Worm (Caenorhabditis elegans) whole organism, young adult: ENCODE data around the gene far-4.

Source experiments
- B0019.2 ChIP-seq: fragments of 200-800 bp; sonication (Bioruptor generic); conservative IDR thresholded peaks from 2 replicates; pipeline ENCODE4 v1.3.6; 2022; ENCODE audit warnings: missing genetic modification reagents, missing genetic modification characterization, missing compliant biosample characterization
- B0035.1 ChIP-seq: sonication (generic microtip); optimal IDR thresholded peaks from 2 replicates; lab custom pipeline; 2016; ENCODE audit warnings: missing genetic modification characterization, mild to moderate bottlenecking, missing compliant biosample characterization, missing genotype, missing genetic modification reagents
- B0261.1 ChIP-seq: sonication (generic microtip); optimal IDR thresholded peaks from 2 replicates; lab custom pipeline; 2016; ENCODE audit warnings: mild to moderate bottlenecking, missing genetic modification characterization, moderate library complexity, missing compliant biosample characterization
- F10E7.11 ChIP-seq: sonication (generic microtip); optimal IDR thresholded peaks from 2 replicates; lab custom pipeline; 2017; ENCODE audit warnings: mild to moderate bottlenecking, missing genetic modification characterization, moderate library complexity, missing compliant biosample characterization
- F23B12.7 ChIP-seq: sonication (generic microtip); optimal IDR thresholded peaks from 2 replicates; lab custom pipeline; 2017; ENCODE audit warnings: missing genetic modification characterization, mild to moderate bottlenecking, missing compliant biosample characterization, antibody characterized with exemption, moderate library complexity; ENCODE audit not compliant: insufficient read depth
- F37B4.10 ChIP-seq: fragments of 200-800 bp; sonication (Bioruptor generic); IDR thresholded peaks from 2 replicates; pipeline ENCODE4 v1.3.6; 2022; ENCODE audit warnings: missing genetic modification characterization, missing compliant biosample characterization
- Y53G8AR.9 ChIP-seq: fragments of 200-800 bp; sonication (Bioruptor generic); conservative IDR thresholded peaks from 2 replicates; pipeline ENCODE4 v1.3.6; 2022; ENCODE audit warnings: missing genetic modification reagents, missing genetic modification characterization, missing compliant biosample characterization
- Y67H2A.10 ChIP-seq: fragments of 200-800 bp; sonication (Bioruptor generic); conservative IDR thresholded peaks from 2 replicates; pipeline ENCODE4 v1.3.6; 2022; ENCODE audit warnings: missing genetic modification reagents, missing genetic modification characterization, missing compliant biosample characterization
- Y79H2A.3 ChIP-seq: fragments of 200-800 bp; sonication (Bioruptor generic); conservative IDR thresholded peaks from 2 replicates; pipeline ENCODE4 v1.3.6; 2022; ENCODE audit warnings: missing genetic modification reagents, missing genetic modification characterization, missing compliant biosample characterization
- aptf-3 ChIP-seq: fragments of 200-800 bp; sonication (Bioruptor generic); IDR thresholded peaks from 2 replicates; pipeline ENCODE4 v1.3.6; 2022; ENCODE audit warnings: missing genetic modification characterization, missing compliant biosample characterization
- atf-7 ChIP-seq: sonication (generic microtip); optimal IDR thresholded peaks from 2 replicates; lab custom pipeline; 2017; ENCODE audit warnings: mild to moderate bottlenecking, missing genetic modification characterization, missing compliant biosample characterization
- athp-1 ChIP-seq: sonication (generic microtip); optimal IDR thresholded peaks from 2 replicates; lab custom pipeline; 2017; ENCODE audit warnings: mild to moderate bottlenecking, missing genetic modification characterization, missing compliant biosample characterization
- attf-3 ChIP-seq: fragments of 200-800 bp; sonication (Bioruptor generic); conservative IDR thresholded peaks from 2 replicates; pipeline ENCODE4 v1.3.6; 2022; ENCODE audit warnings: missing genetic modification reagents, missing genetic modification characterization, missing compliant biosample characterization
- attf-5 ChIP-seq: fragments of 200-800 bp; sonication (Bioruptor generic); optimal IDR thresholded peaks from 2 replicates; lab custom pipeline; 2018; ENCODE audit warnings: mild to moderate bottlenecking, missing genetic modification characterization, missing compliant biosample characterization
- attf-6 ChIP-seq: fragments of 200-800 bp; sonication (Bioruptor generic); IDR thresholded peaks from 2 replicates; pipeline ENCODE4 v1.3.6; 2022; ENCODE audit warnings: missing genetic modification reagents, missing genetic modification characterization, missing compliant biosample characterization
- bed-1 ChIP-seq: fragments of 200-800 bp; sonication (Bioruptor generic); IDR thresholded peaks from 2 replicates; pipeline ENCODE4 v1.3.6; 2022; ENCODE audit warnings: missing genetic modification reagents, missing genetic modification characterization, missing compliant biosample characterization
- ccch-3 ChIP-seq: fragments of 200-800 bp; sonication (Bioruptor generic); optimal IDR thresholded peaks from 2 replicates; lab custom pipeline; 2018; ENCODE audit warnings: mild to moderate bottlenecking, missing genetic modification characterization, missing compliant biosample characterization
- cebp-1 ChIP-seq, 2 experiments: fragments of 200-800 bp in 1 of 2; sonication (Bioruptor generic) in 1 of 2; sonication (generic microtip) in 1 of 2; IDR thresholded peaks in 1 of 2; optimal IDR thresholded peaks in 1 of 2; 2 replicates each; pipeline versions ENCODE4 v1.3.6 to Lab custom; 2017 to 2022; ENCODE audit warnings: missing compliant biosample characterization in 2 of 2, missing genetic modification characterization in 2 of 2, mild to moderate bottlenecking in 1 of 2, missing genetic modification reagents in 1 of 2, moderate library complexity in 1 of 2
- cebp-2 ChIP-seq: fragments of 200-800 bp; sonication (Bioruptor generic); IDR thresholded peaks from 2 replicates; pipeline ENCODE4 v1.3.6; 2022; ENCODE audit warnings: missing genetic modification characterization, missing compliant biosample characterization
- ceh-40 ChIP-seq: fragments of 200-800 bp; sonication (Bioruptor generic); IDR thresholded peaks from 2 replicates; pipeline ENCODE4 v1.3.6; 2022; ENCODE audit warnings: missing genetic modification characterization, missing compliant biosample characterization
- ceh-58 ChIP-seq: fragments of 200-800 bp; sonication (Bioruptor generic); IDR thresholded peaks from 2 replicates; pipeline ENCODE4 v1.3.6; 2022; ENCODE audit warnings: missing genetic modification characterization, missing compliant biosample characterization
- ceh-91 ChIP-seq: fragments of 200-800 bp; sonication (Bioruptor generic); IDR thresholded peaks from 2 replicates; pipeline ENCODE4 v1.3.6; 2022; ENCODE audit warnings: missing genetic modification reagents, missing genetic modification characterization, missing compliant biosample characterization
- dpff-1 ChIP-seq: sonication (generic microtip); optimal IDR thresholded peaks from 2 replicates; lab custom pipeline; 2017; ENCODE audit warnings: mild to moderate bottlenecking, missing genetic modification characterization, missing compliant biosample characterization
- dpl-1 ChIP-seq: fragments of 150-350 bp; optimal IDR thresholded peaks from 2 replicates; lab custom pipeline; 2014; ENCODE audit warnings: missing biosample characterization, missing genetic modification reagents, missing genetic modification characterization
- efl-1 ChIP-seq: fragments of 150-350 bp; optimal IDR thresholded peaks from 2 replicates; lab custom pipeline; 2014; ENCODE audit warnings: missing biosample characterization, missing genetic modification reagents, missing genetic modification characterization
- egl-44 ChIP-seq: fragments of 200-800 bp; sonication (Bioruptor generic); IDR thresholded peaks from 2 replicates; pipeline ENCODE4 v1.3.6; 2022; ENCODE audit warnings: missing genetic modification reagents, missing genetic modification characterization, missing compliant biosample characterization
- egrh-3 ChIP-seq: fragments of 200-800 bp; sonication (Bioruptor generic); IDR thresholded peaks from 2 replicates; pipeline ENCODE4 v1.3.6; 2022; ENCODE audit warnings: missing genetic modification reagents, missing genetic modification characterization, missing compliant biosample characterization
- gei-17 ChIP-seq: fragments of 200-800 bp; sonication (Bioruptor generic); optimal IDR thresholded peaks from 2 replicates; lab custom pipeline; 2018; ENCODE audit warnings: mild to moderate bottlenecking, missing genetic modification characterization, missing compliant biosample characterization
- hmg-1.2 ChIP-seq: fragments of 200-800 bp; sonication (Bioruptor generic); IDR thresholded peaks from 2 replicates; pipeline ENCODE4 v1.3.6; 2022; ENCODE audit warnings: missing genetic modification reagents, missing genetic modification characterization, missing compliant biosample characterization
- hmg-20 ChIP-seq: fragments of 200-800 bp; sonication (Bioruptor generic); IDR thresholded peaks from 2 replicates; pipeline ENCODE4 v1.3.6; 2022; ENCODE audit warnings: missing genetic modification reagents, missing genetic modification characterization, missing compliant biosample characterization
- lin-35 ChIP-seq, 3 experiments: fragments of 150-350 bp in 2 of 3; sonication (generic microtip) in 1 of 3; optimal IDR thresholded peaks; 2 replicates each; lab custom pipeline; 2014 to 2018; ENCODE audit warnings: missing biosample characterization in 3 of 3, missing genetic modification characterization in 3 of 3, missing genetic modification reagents in 3 of 3
- lin-40 ChIP-seq: sonication (generic microtip); optimal IDR thresholded peaks from 2 replicates; lab custom pipeline; 2016; ENCODE audit warnings: missing genetic modification characterization, mild to moderate bottlenecking, missing compliant biosample characterization, missing genotype, missing genetic modification reagents
- mel-28 ChIP-seq: sonication (generic microtip); optimal IDR thresholded peaks from 2 replicates; lab custom pipeline; 2016; ENCODE audit warnings: borderline replicate concordance, mild to moderate bottlenecking, missing genetic modification characterization, missing compliant biosample characterization
- mxl-1 ChIP-seq: sonication (generic microtip); optimal IDR thresholded peaks from 2 replicates; lab custom pipeline; 2016; ENCODE audit warnings: missing genetic modification characterization, missing compliant biosample characterization
- nfya-1 ChIP-seq: sonication (generic microtip); optimal IDR thresholded peaks from 2 replicates; lab custom pipeline; 2017; ENCODE audit warnings: antibody characterized with exemption, missing compliant biosample characterization, missing genetic modification characterization, borderline replicate concordance; ENCODE audit not compliant: insufficient read depth
- nhr-179 ChIP-seq: sonication (generic microtip); optimal IDR thresholded peaks from 2 replicates; lab custom pipeline; 2016; ENCODE audit warnings: mild to moderate bottlenecking, missing genetic modification characterization, missing compliant biosample characterization
- pbrm-1 ChIP-seq: fragments of 200-800 bp; sonication (Bioruptor generic); IDR thresholded peaks from 2 replicates; pipeline ENCODE4 v1.3.6; 2022; ENCODE audit warnings: missing genetic modification reagents, missing genetic modification characterization, missing compliant biosample characterization
- rec-8 ChIP-seq, 2 experiments: sonication (generic microtip); optimal IDR thresholded peaks; 2 replicates each; lab custom pipeline; 2016; ENCODE audit warnings: mild to moderate bottlenecking in 2 of 2, missing genetic modification characterization in 2 of 2, missing genetic modification reagents in 2 of 2, missing genotype in 2 of 2, missing biosample characterization in 1 of 2, missing compliant biosample characterization in 1 of 2, moderate library complexity in 1 of 2
- repo-1 ChIP-seq: sonication (generic microtip); optimal IDR thresholded peaks from 2 replicates; lab custom pipeline; 2017; ENCODE audit warnings: mild to moderate bottlenecking, missing genetic modification characterization, missing compliant biosample characterization
- sdz-38 ChIP-seq: sonication (generic microtip); optimal IDR thresholded peaks from 2 replicates; lab custom pipeline; 2016; ENCODE audit warnings: missing genotype, missing genetic modification characterization, missing compliant biosample characterization
- snpc-3.4 ChIP-seq: sonication (generic microtip); optimal IDR thresholded peaks from 2 replicates; lab custom pipeline; 2017; ENCODE audit warnings: missing genetic modification characterization, mild to moderate bottlenecking, missing compliant biosample characterization, antibody characterized with exemption, moderate library complexity, missing genotype, missing genetic modification reagents
- somi-1 ChIP-seq: fragments of 200-800 bp; sonication (Bioruptor generic); optimal IDR thresholded peaks from 2 replicates; lab custom pipeline; 2018; ENCODE audit warnings: mild to moderate bottlenecking, missing genetic modification characterization, missing compliant biosample characterization
- sptf-2 ChIP-seq: fragments of 200-800 bp; sonication (Bioruptor generic); optimal IDR thresholded peaks from 2 replicates; lab custom pipeline; 2018; ENCODE audit warnings: mild to moderate bottlenecking, missing genetic modification characterization, missing compliant biosample characterization
- tbp1 ChIP-seq: fragments of 200-800 bp; sonication (Bioruptor generic); optimal IDR thresholded peaks from 2 replicates; lab custom pipeline; 2018; ENCODE audit warnings: mild to moderate bottlenecking, missing genetic modification characterization, missing compliant biosample characterization
- tlf-1 ChIP-seq: fragments of 200-800 bp; sonication (Bioruptor generic); optimal IDR thresholded peaks from 2 replicates; lab custom pipeline; 2018; ENCODE audit warnings: mild to moderate bottlenecking, missing genetic modification characterization, missing compliant biosample characterization
- zim-3 ChIP-seq: sonication (generic microtip); optimal IDR thresholded peaks from 2 replicates; lab custom pipeline; 2017; ENCODE audit warnings: mild to moderate bottlenecking, missing genetic modification characterization, moderate library complexity, missing compliant biosample characterization
- ztf-25 ChIP-seq: fragments of 200-800 bp; sonication (Bioruptor generic); IDR thresholded peaks from 2 replicates; pipeline ENCODE4 v1.3.6; 2022; ENCODE audit warnings: missing genetic modification reagents, missing genetic modification characterization, missing compliant biosample characterization
- ztf-26 ChIP-seq: sonication (generic microtip); optimal IDR thresholded peaks from 2 replicates; lab custom pipeline; 2017; ENCODE audit warnings: missing genetic modification characterization, missing compliant biosample characterization

far-4 gene

ce11 chrV:13043195-13043762, 43.8 kb upstream of the far-4 start, which contains the start of gene lap-2 (continued):
- TF ChIP-seq lin-35 (GFP tag; optimal IDR thresholded peaks at IDR 0.05; lab: Kevin White, UChicago) = no peak
- TF ChIP-seq B0261.1 (tag; lab: Kevin White, UChicago) = no peak
- TF ChIP-seq pbrm-1 (GFP tag; lab: Robert Waterston, UW) = no peak
- peak; percentile 72 for TF ChIP-seq atf-7 (tag; lab: Kevin White, UChicago)
- no peak for TF ChIP-seq egrh-3 (GFP tag; lab: Robert Waterston, UW)
- TF ChIP-seq somi-1 (GFP tag; lab: Kevin White, UChicago) = no peak
- no peak for TF ChIP-seq mel-28 (tag; lab: Kevin White, UChicago)
- TF ChIP-seq zim-3 (tag; lab: Kevin White, UChicago) = no peak
- TF ChIP-seq egl-44 (GFP tag; lab: Robert Waterston, UW) = peak; percentile 53; the same call in 1 of the 2 replicates
- TF ChIP-seq B0035.1 (tag; lab: Kevin White, UChicago) = no peak
- peak; percentile 42 for TF ChIP-seq tlf-1 (GFP tag; lab: Kevin White, UChicago)
- TF ChIP-seq F10E7.11 (tag; lab: Kevin White, UChicago) = no peak
- TF ChIP-seq athp-1 = no peak
- TF ChIP-seq aptf-3 = no peak
- no peak for TF ChIP-seq hmg-1.2 (GFP tag; lab: Robert Waterston, UW)
- TF ChIP-seq mxl-1 (tag; lab: Kevin White, UChicago) = no peak
- TF ChIP-seq ztf-25 (GFP tag; lab: Robert Waterston, UW) = no peak
- no peak for TF ChIP-seq bed-1 (GFP tag; lab: Robert Waterston, UW)
- no peak for TF ChIP-seq sptf-2 (GFP tag; lab: Kevin White, UChicago)
- TF ChIP-seq rec-8 (tag; optimal IDR thresholded peaks at IDR 0.05; lab: Kevin White, UChicago) = no peak
- TF ChIP-seq B0019.2 (GFP tag; lab: Robert Waterston, UW) = no peak
- no peak for TF ChIP-seq nhr-179 (tag; lab: Kevin White, UChicago)
- TF ChIP-seq ztf-26 (tag; lab: Kevin White, UChicago) = no peak
- no peak for TF ChIP-seq Y67H2A.10
- no peak for TF ChIP-seq dpl-1
- TF ChIP-seq attf-6 (GFP tag; lab: Robert Waterston, UW) = no peak
- no peak for TF ChIP-seq F37B4.10 (GFP tag; lab: Robert Waterston, UW)
- TF ChIP-seq snpc-3.4 = no peak
- TF ChIP-seq tbp1 (GFP tag; lab: Kevin White, UChicago) = no peak
- no peak for TF ChIP-seq ccch-3 (GFP tag; lab: Kevin White, UChicago)
- TF ChIP-seq F23B12.7 (tag; lab: Kevin White, UChicago) = no peak
- TF ChIP-seq dpff-1 (tag; lab: Kevin White, UChicago) = no peak
- TF ChIP-seq ceh-40 (GFP tag; lab: Robert Waterston, UW) = no peak
- no peak for TF ChIP-seq ceh-58
- TF ChIP-seq efl-1 (GFP tag; lab: Kevin White, UChicago) = no peak
- TF ChIP-seq repo-1 = no peak
- no peak for TF ChIP-seq ceh-91 (GFP tag; lab: Robert Waterston, UW)
- TF ChIP-seq gei-17 = no peak
- no peak for TF ChIP-seq Y53G8AR.9 (GFP tag; lab: Robert Waterston, UW)
- TF ChIP-seq lin-40 (tag; lab: Kevin White, UChicago) = peak; percentile 5
- no peak for TF ChIP-seq Y79H2A.3
- no peak for TF ChIP-seq attf-3 (GFP tag; lab: Robert Waterston, UW)
- peak; percentile 51; the same call in 1 of the 2 replicates for TF ChIP-seq cebp-1 (GFP tag; IDR thresholded peaks at IDR 0.05; lab: Robert Waterston, UW)
- peak; percentile 67 for TF ChIP-seq cebp-1 (tag; optimal IDR thresholded peaks at IDR 0.05; lab: Kevin White, UChicago)
- no peak for TF ChIP-seq cebp-2 (GFP tag; lab: Robert Waterston, UW)
- TF ChIP-seq sdz-38 = no peak
- TF ChIP-seq attf-5 (GFP tag; lab: Kevin White, UChicago) = no peak
- TF ChIP-seq nfya-1 (tag; lab: Kevin White, UChicago) = no peak
- TF ChIP-seq hmg-20 (GFP tag; lab: Robert Waterston, UW) = no peak
